Worm (Caenorhabditis elegans) whole organism, young adult: ENCODE measurements around the gene him-5.
A peak's percentile ranks its signal among the peaks of the same experiment; 100 is the strongest.

Experiments
- B0035.1 ChIP-seq: sonication (generic microtip); optimal IDR thresholded peaks from 2 replicates; lab custom pipeline; 2016; ENCODE audit warnings: missing genetic modification characterization, mild to moderate bottlenecking, missing compliant biosample characterization, missing genotype, missing genetic modification reagents
- B0336.3 ChIP-seq: fragments of 200-800 bp; sonication (Bioruptor generic); IDR thresholded peaks from 2 replicates; pipeline ENCODE4 v1.3.6; 2022; ENCODE audit warnings: missing genetic modification characterization, missing compliant biosample characterization
- C17E4.6 ChIP-seq: fragments of 200-800 bp; sonication (Bioruptor generic); IDR thresholded peaks from 2 replicates; pipeline ENCODE4 v1.3.6; 2022; ENCODE audit warnings: missing genetic modification reagents, missing genetic modification characterization, missing compliant biosample characterization
- D2030.7 ChIP-seq: fragments of 200-800 bp; sonication (Bioruptor generic); IDR thresholded peaks from 2 replicates; pipeline ENCODE4 v1.3.6; 2022; ENCODE audit warnings: missing genetic modification reagents, missing genetic modification characterization, missing compliant biosample characterization
- F10E7.11 ChIP-seq: sonication (generic microtip); optimal IDR thresholded peaks from 2 replicates; lab custom pipeline; 2017; ENCODE audit warnings: mild to moderate bottlenecking, missing genetic modification characterization, moderate library complexity, missing compliant biosample characterization
- F22D6.2 ChIP-seq: sonication (generic microtip); optimal IDR thresholded peaks from 2 replicates; lab custom pipeline; 2016; ENCODE audit warnings: mild to moderate bottlenecking, missing genetic modification characterization, missing compliant biosample characterization
- F39B2.1 ChIP-seq: fragments of 200-800 bp; sonication (Bioruptor generic); IDR thresholded peaks from 2 replicates; pipeline ENCODE4 v1.3.6; 2022; ENCODE audit warnings: missing genetic modification reagents, missing genetic modification characterization, missing compliant biosample characterization
- F49E8.2 ChIP-seq: sonication (generic microtip); optimal IDR thresholded peaks from 3 replicates; lab custom pipeline; 2017; ENCODE audit warnings: missing genetic modification characterization, mild to moderate bottlenecking, missing compliant biosample characterization, antibody characterized with exemption, moderate library complexity; ENCODE audit not compliant: insufficient read depth
- F57C9.4 ChIP-seq: sonication (generic microtip); optimal IDR thresholded peaks from 2 replicates; lab custom pipeline; 2017; ENCODE audit warnings: mild to moderate bottlenecking, missing genetic modification characterization, missing compliant biosample characterization
- K12H6.12 ChIP-seq: fragments of 200-800 bp; sonication (Bioruptor generic); optimal IDR thresholded peaks from 2 replicates; lab custom pipeline; 2018; ENCODE audit warnings: mild to moderate bottlenecking, missing genetic modification characterization, missing compliant biosample characterization
- Y95B8A.8 ChIP-seq: fragments of 200-800 bp; sonication (Bioruptor generic); IDR thresholded peaks from 2 replicates; pipeline ENCODE4 v1.3.6; 2022; ENCODE audit warnings: missing genetic modification reagents, missing genetic modification characterization, missing compliant biosample characterization
- aptf-2 ChIP-seq: fragments of 200-800 bp; sonication (Bioruptor generic); conservative IDR thresholded peaks from 2 replicates; pipeline ENCODE4 v1.3.6; 2022; ENCODE audit warnings: missing genetic modification reagents, missing genetic modification characterization, missing compliant biosample characterization
- aptf-3 ChIP-seq: fragments of 200-800 bp; sonication (Bioruptor generic); IDR thresholded peaks from 2 replicates; pipeline ENCODE4 v1.3.6; 2022; ENCODE audit warnings: missing genetic modification characterization, missing compliant biosample characterization
- athp-1 ChIP-seq: sonication (generic microtip); optimal IDR thresholded peaks from 2 replicates; lab custom pipeline; 2017; ENCODE audit warnings: mild to moderate bottlenecking, missing genetic modification characterization, missing compliant biosample characterization
- bed-1 ChIP-seq: fragments of 200-800 bp; sonication (Bioruptor generic); IDR thresholded peaks from 2 replicates; pipeline ENCODE4 v1.3.6; 2022; ENCODE audit warnings: missing genetic modification reagents, missing genetic modification characterization, missing compliant biosample characterization
- cebp-2 ChIP-seq: fragments of 200-800 bp; sonication (Bioruptor generic); IDR thresholded peaks from 2 replicates; pipeline ENCODE4 v1.3.6; 2022; ENCODE audit warnings: missing genetic modification characterization, missing compliant biosample characterization
- ceh-40 ChIP-seq: fragments of 200-800 bp; sonication (Bioruptor generic); IDR thresholded peaks from 2 replicates; pipeline ENCODE4 v1.3.6; 2022; ENCODE audit warnings: missing genetic modification characterization, missing compliant biosample characterization
- ceh-58 ChIP-seq: fragments of 200-800 bp; sonication (Bioruptor generic); IDR thresholded peaks from 2 replicates; pipeline ENCODE4 v1.3.6; 2022; ENCODE audit warnings: missing genetic modification characterization, missing compliant biosample characterization
- ceh-79 ChIP-seq: sonication (generic microtip); optimal IDR thresholded peaks from 2 replicates; lab custom pipeline; 2017; ENCODE audit warnings: mild to moderate bottlenecking, missing genetic modification characterization, missing compliant biosample characterization
- ceh-91 ChIP-seq: fragments of 200-800 bp; sonication (Bioruptor generic); IDR thresholded peaks from 2 replicates; pipeline ENCODE4 v1.3.6; 2022; ENCODE audit warnings: missing genetic modification reagents, missing genetic modification characterization, missing compliant biosample characterization
- dox-1 ChIP-seq: fragments of 200-800 bp; sonication (Bioruptor generic); IDR thresholded peaks from 2 replicates; pipeline ENCODE4 v1.3.6; 2022; ENCODE audit warnings: missing genetic modification reagents, missing genetic modification characterization, missing compliant biosample characterization
- dpff-1 ChIP-seq: sonication (generic microtip); optimal IDR thresholded peaks from 2 replicates; lab custom pipeline; 2017; ENCODE audit warnings: mild to moderate bottlenecking, missing genetic modification characterization, missing compliant biosample characterization
- efl-1 ChIP-seq: fragments of 150-350 bp; optimal IDR thresholded peaks from 2 replicates; lab custom pipeline; 2014; ENCODE audit warnings: missing biosample characterization, missing genetic modification reagents, missing genetic modification characterization
- egl-44 ChIP-seq: fragments of 200-800 bp; sonication (Bioruptor generic); IDR thresholded peaks from 2 replicates; pipeline ENCODE4 v1.3.6; 2022; ENCODE audit warnings: missing genetic modification reagents, missing genetic modification characterization, missing compliant biosample characterization
- egrh-3 ChIP-seq: fragments of 200-800 bp; sonication (Bioruptor generic); IDR thresholded peaks from 2 replicates; pipeline ENCODE4 v1.3.6; 2022; ENCODE audit warnings: missing genetic modification reagents, missing genetic modification characterization, missing compliant biosample characterization
- ekl-4 ChIP-seq: fragments of 200-800 bp; sonication (Bioruptor generic); IDR thresholded peaks from 2 replicates; pipeline ENCODE4 v1.3.6; 2022; ENCODE audit warnings: missing genetic modification reagents, missing genetic modification characterization, missing compliant biosample characterization
- ets-4 ChIP-seq: fragments of 200-800 bp; sonication (Bioruptor generic); optimal IDR thresholded peaks from 2 replicates; lab custom pipeline; 2018; ENCODE audit warnings: mild to moderate bottlenecking, missing genetic modification characterization, missing compliant biosample characterization
- hmg-20 ChIP-seq: fragments of 200-800 bp; sonication (Bioruptor generic); IDR thresholded peaks from 2 replicates; pipeline ENCODE4 v1.3.6; 2022; ENCODE audit warnings: missing genetic modification reagents, missing genetic modification characterization, missing compliant biosample characterization
- hsf-1 ChIP-seq: fragments of 200-800 bp; sonication (Bioruptor generic); IDR thresholded peaks from 2 replicates; pipeline ENCODE4 v1.3.6; 2022; ENCODE audit warnings: missing genetic modification reagents, missing genetic modification characterization, missing compliant biosample characterization
- lin-26 ChIP-seq: fragments of 200-800 bp; sonication (Bioruptor generic); IDR thresholded peaks from 2 replicates; pipeline ENCODE4 v1.3.6; 2022; ENCODE audit warnings: missing genetic modification reagents, missing genetic modification characterization, missing compliant biosample characterization
- lin-40 ChIP-seq: sonication (generic microtip); optimal IDR thresholded peaks from 2 replicates; lab custom pipeline; 2016; ENCODE audit warnings: missing genetic modification characterization, mild to moderate bottlenecking, missing compliant biosample characterization, missing genotype, missing genetic modification reagents
- lin-54 ChIP-seq: fragments of 200-800 bp; sonication (Bioruptor generic); optimal IDR thresholded peaks from 2 replicates; lab custom pipeline; 2018; ENCODE audit warnings: mild to moderate bottlenecking, missing genetic modification characterization, missing compliant biosample characterization
- lir-1 ChIP-seq: fragments of 200-800 bp; sonication (Bioruptor generic); conservative IDR thresholded peaks from 2 replicates; pipeline ENCODE4 v1.3.6; 2022; ENCODE audit warnings: missing genetic modification reagents, missing genetic modification characterization, missing compliant biosample characterization
- lsl-1 ChIP-seq: fragments of 200-800 bp; sonication (Bioruptor generic); optimal IDR thresholded peaks from 2 replicates; lab custom pipeline; 2018; ENCODE audit warnings: mild to moderate bottlenecking, missing genetic modification characterization, moderate library complexity, missing compliant biosample characterization
- madf-10 ChIP-seq: sonication (generic microtip); optimal IDR thresholded peaks from 2 replicates; lab custom pipeline; 2016; ENCODE audit warnings: mild to moderate bottlenecking, missing genetic modification characterization, missing compliant biosample characterization
- madf-8 ChIP-seq: fragments of 200-800 bp; sonication (Bioruptor generic); conservative IDR thresholded peaks from 2 replicates; pipeline ENCODE4 v1.3.6; 2022; ENCODE audit warnings: missing genetic modification reagents, missing genetic modification characterization, missing compliant biosample characterization
- mcd-1 ChIP-seq: fragments of 200-800 bp; sonication (Bioruptor generic); IDR thresholded peaks from 2 replicates; pipeline ENCODE4 v1.3.6; 2022; ENCODE audit warnings: missing genetic modification reagents, missing genetic modification characterization, missing compliant biosample characterization
- nfya-2 ChIP-seq: fragments of 200-800 bp; sonication (Bioruptor generic); IDR thresholded peaks from 2 replicates; pipeline ENCODE4 v1.3.6; 2022; ENCODE audit warnings: missing genetic modification reagents, missing genetic modification characterization, missing compliant biosample characterization
- nhr-27 ChIP-seq: fragments of 200-800 bp; sonication (Bioruptor generic); optimal IDR thresholded peaks from 2 replicates; lab custom pipeline; 2018; ENCODE audit warnings: mild to moderate bottlenecking, missing genetic modification characterization, moderate library complexity, missing compliant biosample characterization
- nhr-90 ChIP-seq: sonication (generic microtip); optimal IDR thresholded peaks from 2 replicates; lab custom pipeline; 2016; ENCODE audit warnings: missing genotype, mild to moderate bottlenecking, missing genetic modification characterization, missing compliant biosample characterization
- rcor-1 ChIP-seq: fragments of 200-800 bp; sonication (Bioruptor generic); IDR thresholded peaks from 2 replicates; pipeline ENCODE4 v1.3.6; 2022; ENCODE audit warnings: missing genetic modification reagents, missing genetic modification characterization, missing compliant biosample characterization
- sdz-38 ChIP-seq: sonication (generic microtip); optimal IDR thresholded peaks from 2 replicates; lab custom pipeline; 2016; ENCODE audit warnings: missing genotype, missing genetic modification characterization, missing compliant biosample characterization
- somi-1 ChIP-seq: fragments of 200-800 bp; sonication (Bioruptor generic); optimal IDR thresholded peaks from 2 replicates; lab custom pipeline; 2018; ENCODE audit warnings: mild to moderate bottlenecking, missing genetic modification characterization, missing compliant biosample characterization
- sptf-2 ChIP-seq: fragments of 200-800 bp; sonication (Bioruptor generic); optimal IDR thresholded peaks from 2 replicates; lab custom pipeline; 2018; ENCODE audit warnings: mild to moderate bottlenecking, missing genetic modification characterization, missing compliant biosample characterization
- tbp1 ChIP-seq: fragments of 200-800 bp; sonication (Bioruptor generic); optimal IDR thresholded peaks from 2 replicates; lab custom pipeline; 2018; ENCODE audit warnings: mild to moderate bottlenecking, missing genetic modification characterization, missing compliant biosample characterization
- tbx-9 ChIP-seq: sonication (generic microtip); optimal IDR thresholded peaks from 2 replicates; lab custom pipeline; 2016; ENCODE audit warnings: borderline replicate concordance, missing genetic modification characterization, inconsistent platforms, missing compliant biosample characterization
- unc-62 ChIP-seq: fragments of 150-350 bp; optimal IDR thresholded peaks from 2 replicates; lab custom pipeline; 2014; ENCODE audit warnings: missing biosample characterization, missing genetic modification reagents, missing genetic modification characterization
- xnd-1 ChIP-seq: sonication (generic microtip); optimal IDR thresholded peaks from 2 replicates; lab custom pipeline; 2016; ENCODE audit warnings: missing genotype, missing genetic modification reagents, missing genetic modification characterization, missing compliant biosample characterization
- ztf-22 ChIP-seq: fragments of 200-800 bp; sonication (Bioruptor generic); optimal IDR thresholded peaks from 2 replicates; lab custom pipeline; 2018; ENCODE audit warnings: mild to moderate bottlenecking, missing genetic modification characterization, moderate library complexity, missing compliant biosample characterization
- ztf-26 ChIP-seq: sonication (generic microtip); optimal IDR thresholded peaks from 2 replicates; lab custom pipeline; 2017; ENCODE audit warnings: missing genetic modification characterization, missing compliant biosample characterization

Gene him-5

DNA sequence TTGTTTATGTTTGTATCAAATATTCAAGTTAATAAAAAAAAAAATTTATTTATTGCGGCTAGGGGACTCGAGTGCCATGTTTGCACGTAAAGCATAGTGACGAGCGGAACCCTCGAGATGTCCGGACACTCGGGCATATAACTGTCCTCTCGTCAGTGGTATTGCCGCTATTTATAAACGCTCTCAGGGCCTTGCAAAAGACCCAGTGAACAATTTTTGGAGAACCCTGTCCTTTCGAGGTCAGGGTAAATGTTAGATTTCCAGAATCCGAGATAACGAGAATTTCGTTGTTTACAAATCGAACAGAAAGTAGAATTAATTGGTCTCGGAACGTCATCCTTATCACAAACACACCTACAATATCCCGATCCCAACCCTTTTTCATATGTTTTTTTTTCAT lies 2.2 kb downstream of the him-5 start, which contains the start of gene D1086.3 (continued):
- TF ChIP-seq rcor-1 (GFP tag; lab: Robert Waterston, UW) (peak; percentile 62), tbx-9 (tag; lab: Kevin White, UChicago) (no peak), hmg-20 (peak; percentile 52; the same call in 1 of the 2 replicates), F49E8.2 (tag; lab: Kevin White, UChicago) (peak; percentile 76), unc-62 (GFP tag; lab: Kevin White, UChicago) (no peak), efl-1 (GFP tag; lab: Kevin White, UChicago) (peak; percentile 21), aptf-3 (GFP tag; lab: Robert Waterston, UW) (no peak), lsl-1 (GFP tag; lab: Kevin White, UChicago) (peak; percentile 73), nfya-2 (GFP tag; lab: Robert Waterston, UW) (no peak), lin-40 (tag; lab: Kevin White, UChicago) (no peak), ceh-58 (GFP tag; lab: Robert Waterston, UW) (no peak), C17E4.6 (GFP tag; lab: Robert Waterston, UW) (peak; percentile 58; the same call in 1 of the 2 replicates), cebp-2 (GFP tag; lab: Robert Waterston, UW) (no peak), somi-1 (GFP tag; lab: Kevin White, UChicago) (no peak), lin-26 (GFP tag; lab: Robert Waterston, UW) (0 out of 2 replicates have a peak, but pooled peaks have one; percentile 54), ztf-26 (tag; lab: Kevin White, UChicago) (no peak), K12H6.12 (tag; lab: Kevin White, UChicago) (peak; percentile 15), egl-44 (GFP tag; lab: Robert Waterston, UW) (0 out of 2 replicates have a peak, but pooled peaks have one; percentile 11), Y95B8A.8 (GFP tag; lab: Robert Waterston, UW) (0 out of 2 replicates have a peak, but pooled peaks have one; percentile 32), ceh-40 (no peak), F39B2.1 (no peak), B0035.1 (tag; lab: Kevin White, UChicago) (no peak), F22D6.2 (tag; lab: Kevin White, UChicago) (no peak), dox-1 (no peak), ceh-91 (GFP tag; lab: Robert Waterston, UW) (no peak), athp-1 (tag; lab: Kevin White, UChicago) (no peak), hsf-1 (GFP tag; lab: Robert Waterston, UW) (no peak), xnd-1 (peak; percentile 49), sdz-38 (no peak), ekl-4 (peak; percentile 55), ztf-22 (GFP tag; lab: Kevin White, UChicago) (no peak), lir-1 (no peak), nhr-90 (tag; lab: Kevin White, UChicago) (no peak), D2030.7 (GFP tag; lab: Robert Waterston, UW) (peak; percentile 84), nhr-27 (tag; lab: Kevin White, UChicago) (no peak), madf-10 (tag; lab: Kevin White, UChicago) (no peak), dpff-1 (tag; lab: Kevin White, UChicago) (no peak), madf-8 (peak; percentile 75), ets-4 (no peak), B0336.3 (peak; percentile 73), F57C9.4 (tag; lab: Kevin White, UChicago) (no peak), bed-1 (GFP tag; lab: Robert Waterston, UW) (no peak), egrh-3 (GFP tag; lab: Robert Waterston, UW) (no peak), F10E7.11 (tag; lab: Kevin White, UChicago) (no peak), aptf-2 (no peak), sptf-2 (GFP tag; lab: Kevin White, UChicago) (no peak), tbp1 (peak; percentile 80), ceh-79 (tag; lab: Kevin White, UChicago) (no peak), mcd-1 (peak; percentile 67), lin-54 (GFP tag; lab: Kevin White, UChicago) (peak; percentile 63)
